Worm (Caenorhabditis elegans): ENCODE data around the gene F40G9.19.

DNA sequence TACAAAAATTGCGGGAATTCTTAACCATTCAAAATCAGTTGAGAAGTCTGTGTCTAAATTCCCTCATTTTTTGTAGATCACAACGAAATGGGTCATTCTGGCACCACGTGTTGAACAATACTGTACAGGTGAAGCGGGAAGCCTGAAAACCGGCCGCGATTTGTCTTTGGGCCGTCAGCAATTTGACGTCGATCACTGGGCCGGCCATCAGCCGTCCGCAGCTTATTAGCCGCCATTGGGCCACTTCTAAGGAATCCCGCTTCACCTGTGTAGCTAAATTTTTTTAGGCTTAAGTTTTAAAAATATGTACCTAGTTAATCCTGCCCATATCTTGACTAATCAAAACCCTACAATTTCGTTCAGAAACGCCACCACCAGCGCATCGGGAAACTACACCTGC lies 13.9 kb upstream of the F40G9.19 start:
- TF ChIP-seq nhr-12 (tag; optimal IDR thresholded peaks at IDR 0.05): no peak
- no peak for TF ChIP-seq nhr-71 (tag; optimal IDR thresholded peaks at IDR 0.05)
- TF ChIP-seq fos-1 (tag; optimal IDR thresholded peaks at IDR 0.05): no peak
- no peak for TF ChIP-seq fkh-10 (GFP tag; optimal IDR thresholded peaks at IDR 0.05)
- TF ChIP-seq nhr-237 (tag; optimal IDR thresholded peaks at IDR 0.05): no peak
- TF ChIP-seq fkh-8 (tag; optimal IDR thresholded peaks at IDR 0.05): no peak
- TF ChIP-seq zag-1 (tag; optimal IDR thresholded peaks at IDR 0.05): no peak
- no peak for TF ChIP-seq nhr-76 (tag; optimal IDR thresholded peaks at IDR 0.05)
- no peak for TF ChIP-seq ces-1 (GFP tag; optimal IDR thresholded peaks at IDR 0.05)
- TF ChIP-seq skn-1 (tag; optimal IDR thresholded peaks at IDR 0.05): no peak
- no peak for TF ChIP-seq lin-35 (GFP tag; optimal IDR thresholded peaks at IDR 0.05)
